Worm (Caenorhabditis elegans): ENCODE measurements around the gene oig-4.

Gene oig-4

ce11 chrII:7598702-7599314 is 14.5 kb upstream of the oig-4 start, which contains the start of gene pgam-5 (continued):
- no peak for TF ChIP-seq fkh-4 (tag; optimal IDR thresholded peaks at IDR 0.05; ENCODE audit: borderline replicate concordance)
- no peak for TF ChIP-seq nhr-11 (tag; optimal IDR thresholded peaks at IDR 0.05)
- no peak for TF ChIP-seq lin-39 (tag; optimal IDR thresholded peaks at IDR 0.05)
- TF ChIP-seq ets-5 (GFP tag; IDR thresholded peaks at IDR 0.05): no peak
- TF ChIP-seq jun-1 (tag; optimal IDR thresholded peaks at IDR 0.05): no peak
- TF ChIP-seq egl-27 (tag; optimal IDR thresholded peaks at IDR 0.05): no peak
- no peak for TF ChIP-seq C04F5.9 (tag; optimal IDR thresholded peaks at IDR 0.05)
- TF ChIP-seq nhr-19 (GFP tag; conservative IDR thresholded peaks at IDR 0.05): no peak
- no peak for TF ChIP-seq unc-30 (tag; optimal IDR thresholded peaks at IDR 0.05)
- no peak for TF ChIP-seq zag-1 (tag; optimal IDR thresholded peaks at IDR 0.05)
- no peak for TF ChIP-seq efl-3 (GFP tag; optimal IDR thresholded peaks at IDR 0.05)
- no peak for TF ChIP-seq vab-15 (tag; optimal IDR thresholded peaks at IDR 0.05)

- no peak for TF ChIP-seq hlh-4 (tag; optimal IDR thresholded peaks at IDR 0.05)
- TF ChIP-seq ceh-88 (GFP tag; IDR thresholded peaks at IDR 0.05): no peak
- no peak for TF ChIP-seq grh-1 (GFP tag; IDR thresholded peaks at IDR 0.05)
- TF ChIP-seq alr-1 (tag; optimal IDR thresholded peaks at IDR 0.05; ENCODE audit: borderline replicate concordance): no peak
- no peak for TF ChIP-seq irx-1 (tag; optimal IDR thresholded peaks at IDR 0.05)
- no peak for TF ChIP-seq sptf-1 (tag; optimal IDR thresholded peaks at IDR 0.05)
- no peak for TF ChIP-seq blmp-1 (tag; optimal IDR thresholded peaks at IDR 0.05)
- TF ChIP-seq jun-1 (tag; optimal IDR thresholded peaks at IDR 0.05): no peak
- no peak for TF ChIP-seq hpl-2 (GFP tag; optimal IDR thresholded peaks at IDR 0.05)
- no peak for TF ChIP-seq C34B4.2 (tag; optimal IDR thresholded peaks at IDR 0.05)
- no peak for TF ChIP-seq snu-23 (GFP tag; optimal IDR thresholded peaks at IDR 0.05)
- TF ChIP-seq lir-3 (tag; optimal IDR thresholded peaks at IDR 0.05; ENCODE audit: poor library complexity): no peak
- no peak for TF ChIP-seq mab-9 (GFP tag; IDR thresholded peaks at IDR 0.05)
- no peak for TF ChIP-seq unc-30 (tag; optimal IDR thresholded peaks at IDR 0.05)
- no peak for TF ChIP-seq zag-1 (tag; optimal IDR thresholded peaks at IDR 0.05)
- TF ChIP-seq aly-2 (tag; optimal IDR thresholded peaks at IDR 0.05): no peak
Observed at ce11 chrII:7599357-7599756, 14.0 kb upstream of the oig-4 start, which contains the start of gene npp-21. TSS of gene npp-21 (plus strand) at chrII:7599657.

ce11 chrII:7605306-7605705 is 8.0 kb upstream of the oig-4 start, which contains the start of gene osm-8:
TSS of gene osm-8 (minus strand) at chrII:7605406.
- TF ChIP-seq ceh-90 (tag; optimal IDR thresholded peaks at IDR 0.05): no peak
- peak; percentile 44 for TF ChIP-seq blmp-1 (tag; optimal IDR thresholded peaks at IDR 0.05)
- no peak for TF ChIP-seq pax-3 (tag; optimal IDR thresholded peaks at IDR 0.05)
- TF ChIP-seq nhr-19 (GFP tag; conservative IDR thresholded peaks at IDR 0.05): no peak
- TF ChIP-seq ceh-88 (GFP tag; IDR thresholded peaks at IDR 0.05): no peak
- no peak for TF ChIP-seq grh-1 (GFP tag; IDR thresholded peaks at IDR 0.05)
- no peak for TF ChIP-seq rnt-1 (tag; optimal IDR thresholded peaks at IDR 0.05)
- TF ChIP-seq fkh-4 (tag; optimal IDR thresholded peaks at IDR 0.05; ENCODE audit: borderline replicate concordance): no peak

ce11 chrII:7607953-7608352 is 5.4 kb upstream of the oig-4 start, which contains the start of gene lips-17:
TSS of gene lips-17 (plus strand) at chrII:7608253.
- TF ChIP-seq snpc-4 (tag; optimal IDR thresholded peaks at IDR 0.05): no peak
- no peak for TF ChIP-seq sox-4 (tag; optimal IDR thresholded peaks at IDR 0.05)
- no peak for TF ChIP-seq ztf-11 (tag; optimal IDR thresholded peaks at IDR 0.05)
- no peak for TF ChIP-seq efl-1 (optimal IDR thresholded peaks at IDR 0.05)
- no peak for TF ChIP-seq efl-1 (GFP tag; optimal IDR thresholded peaks at IDR 0.05 in 1 of 2)
- TF ChIP-seq lsy-2 (tag; optimal IDR thresholded peaks at IDR 0.05): no peak
- TF ChIP-seq nhr-76 (tag; optimal IDR thresholded peaks at IDR 0.05): no peak

ce11 chrII:7614334-7614733 is 993 bp downstream of the oig-4 start:
- TF ChIP-seq efl-1 (optimal IDR thresholded peaks at IDR 0.05) (no peak), efl-1 (GFP tag; optimal IDR thresholded peaks at IDR 0.05 in 1 of 2) (no peak), fkh-10 (GFP tag; optimal IDR thresholded peaks at IDR 0.05) (no peak), aly-2 (tag; optimal IDR thresholded peaks at IDR 0.05) (no peak), skn-1 (tag; optimal IDR thresholded peaks at IDR 0.05) (no peak), zag-1 (tag; optimal IDR thresholded peaks at IDR 0.05) (no peak), hpl-2 (GFP tag; optimal IDR thresholded peaks at IDR 0.05) (no peak), nhr-28 (tag; optimal IDR thresholded peaks at IDR 0.05) (no peak), blmp-1 (tag; optimal IDR thresholded peaks at IDR 0.05) (peak; percentile 5), ztf-4 (tag; optimal IDR thresholded peaks at IDR 0.05) (no peak), nhr-84 (tag; optimal IDR thresholded peaks at IDR 0.05) (no peak), C04F5.9 (tag; optimal IDR thresholded peaks at IDR 0.05) (no peak), lin-14 (GFP tag; optimal IDR thresholded peaks at IDR 0.05) (peak; percentile 38), mdl-1 (tag; optimal IDR thresholded peaks at IDR 0.05) (no peak), ces-1 (GFP tag; optimal IDR thresholded peaks at IDR 0.05) (no peak), lir-3 (tag; optimal IDR thresholded peaks at IDR 0.05; ENCODE audit: poor library complexity) (no peak), nhr-20 (tag; optimal IDR thresholded peaks at IDR 0.05) (no peak), nhr-90 (tag; optimal IDR thresholded peaks at IDR 0.05; ENCODE audit: poor library complexity) (no peak)
